Fruit fly (Drosophila melanogaster): ENCODE measurements around the gene CG7906.

Gene CG7906

DNA sequence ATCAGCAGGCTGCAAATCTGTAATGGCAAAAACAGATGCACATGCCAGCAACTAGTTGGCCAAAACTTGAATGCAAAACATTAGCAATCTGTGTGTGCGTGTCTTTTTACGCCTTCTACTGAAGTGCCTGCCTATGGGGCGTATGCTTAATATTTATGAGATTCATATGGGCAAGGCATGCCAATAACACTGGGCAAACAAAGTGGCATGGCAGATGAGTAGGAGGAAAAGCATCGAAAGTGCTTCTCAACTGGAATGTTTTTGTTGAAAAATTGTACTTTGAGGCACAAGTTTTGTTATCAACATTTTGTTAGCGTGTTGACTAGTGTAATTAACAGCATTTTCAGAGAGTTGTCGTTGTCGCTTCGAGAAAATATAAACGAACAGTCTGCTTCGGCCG lies 7.0 kb upstream of the CG7906 start:
- TF ChIP-seq CG6854 (GFP tag; optimal IDR thresholded peaks at IDR 0.05) (no peak), achi (GFP tag; optimal IDR thresholded peaks at IDR 0.05) (no peak), Met (GFP tag; optimal IDR thresholded peaks at IDR 0.05) (no peak), OdsH (GFP tag; optimal IDR thresholded peaks at IDR 0.05) (no peak), CG10631 (GFP tag; optimal IDR thresholded peaks at IDR 0.05) (no peak), Sox14 (GFP tag; optimal IDR thresholded peaks at IDR 0.05) (no peak), CG8632 (GFP tag; optimal IDR thresholded peaks at IDR 0.05) (no peak), Eip75B (GFP tag; optimal IDR thresholded peaks at IDR 0.05) (no peak), CG16779 (tag; optimal IDR thresholded peaks at IDR 0.05) (peak; percentile 5), eg (GFP tag; IDR thresholded peaks at IDR 0.05) (peak; percentile 65; the same call in 2 of the 3 replicates), CG31627 (GFP tag; optimal IDR thresholded peaks at IDR 0.05) (no peak), spab (GFP tag; optimal IDR thresholded peaks at IDR 0.05) (no peak), CG8119 (GFP tag; IDR thresholded peaks at IDR 0.05) (peak; percentile 21; the same call in 2 of the 3 replicates), net (GFP tag; optimal IDR thresholded peaks at IDR 0.05) (peak; percentile 4), CG32006 (GFP tag; optimal IDR thresholded peaks at IDR 0.05) (peak; percentile 36), CG15336 (GFP tag; IDR thresholded peaks at IDR 0.05) (peak; percentile 57), CG3032 (tag; optimal IDR thresholded peaks at IDR 0.05) (no peak), Lpt (GFP tag; optimal IDR thresholded peaks at IDR 0.05) (no peak), CG8319 (GFP tag; optimal IDR thresholded peaks at IDR 0.05) (no peak), Hr4 (GFP tag; optimal IDR thresholded peaks at IDR 0.05) (peak; percentile 12), CG6276 (GFP tag; optimal IDR thresholded peaks at IDR 0.05) (peak; percentile 33), Hr39 (GFP tag; optimal IDR thresholded peaks at IDR 0.05) (no peak), CG6792 (GFP tag; optimal IDR thresholded peaks at IDR 0.05) (no peak), fkh (GFP tag; optimal IDR thresholded peaks at IDR 0.05) (no peak), Blimp-1 (GFP tag; optimal IDR thresholded peaks at IDR 0.05) (no peak)

- TF ChIP-seq vri (GFP tag; optimal IDR thresholded peaks at IDR 0.05) (peak; percentile 35), pdm3 (GFP tag; optimal IDR thresholded peaks at IDR 0.05) (no peak), svp (GFP tag) (peak; percentile 1)
Observed at dm6 chr3L:14233169-14233568, 3.3 kb upstream of the CG7906 start, which contains the start of gene CG7924. Gene CG7924, plus strand, starts transcription at chr3L:14233469.

dm6 chr3L:14235820-14236219 lies 615 bp upstream of the CG7906 start, which contains the start of gene CG34244:
Gene CG34244, minus strand, starts transcription at chr3L:14235941.
- TF ChIP-seq CG4318 (GFP tag; optimal IDR thresholded peaks at IDR 0.05), result no peak
- peak; percentile 85 for TF ChIP-seq Eip78C (GFP tag)
- TF ChIP-seq Met (GFP tag; optimal IDR thresholded peaks at IDR 0.05), result no peak
- no peak for TF ChIP-seq Sox102F (GFP tag; optimal IDR thresholded peaks at IDR 0.05)
- TF ChIP-seq esn (GFP tag; optimal IDR thresholded peaks at IDR 0.05), result peak; percentile 5
- no peak for TF ChIP-seq CG15336 (GFP tag; IDR thresholded peaks at IDR 0.05)
- TF ChIP-seq Hr38 (GFP tag; optimal IDR thresholded peaks at IDR 0.05), result no peak
- TF ChIP-seq achi (GFP tag; optimal IDR thresholded peaks at IDR 0.05), result no peak

DNA sequence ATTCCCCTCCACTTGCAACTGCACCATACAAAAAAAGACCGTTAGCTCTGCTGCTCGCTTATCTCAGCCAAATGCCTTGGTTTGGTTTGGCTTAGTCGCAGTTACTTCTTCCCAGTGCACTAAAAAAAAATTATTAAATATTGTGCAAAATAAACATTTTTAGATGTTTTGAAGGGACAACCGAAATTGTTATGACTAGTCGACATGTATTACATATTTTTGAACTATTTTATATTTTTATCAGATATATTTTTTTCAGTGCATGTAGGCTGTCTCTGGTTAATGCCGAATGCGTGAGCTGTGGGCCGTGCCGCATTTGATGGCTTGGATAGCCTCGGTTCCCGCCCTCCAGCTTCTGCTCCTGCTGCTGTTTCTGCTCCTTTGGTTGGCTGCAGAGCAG lies 2.9 kb downstream of the CG7906 start:
- TF ChIP-seq fkh (GFP tag; optimal IDR thresholded peaks at IDR 0.05), result no peak
- TF ChIP-seq svp (GFP tag), result peak; percentile 85
- TF ChIP-seq CG3919 (GFP tag; optimal IDR thresholded peaks at IDR 0.05), result peak; percentile 66
- TF ChIP-seq CG9139 (GFP tag; optimal IDR thresholded peaks at IDR 0.05), result no peak
- TF ChIP-seq Sox14 (GFP tag; optimal IDR thresholded peaks at IDR 0.05), result peak; percentile 55
- peak; percentile 73 for TF ChIP-seq esn (GFP tag; optimal IDR thresholded peaks at IDR 0.05)
- no peak for TF ChIP-seq CG3032 (tag; optimal IDR thresholded peaks at IDR 0.05)
- peak; percentile 82 for TF ChIP-seq CG6163 (GFP tag; IDR thresholded peaks at IDR 0.05)
- no peak for TF ChIP-seq Blimp-1 (GFP tag; optimal IDR thresholded peaks at IDR 0.05)
- peak; percentile 50 for TF ChIP-seq net (GFP tag; optimal IDR thresholded peaks at IDR 0.05)
- TF ChIP-seq dac (GFP tag; optimal IDR thresholded peaks at IDR 0.05), result peak; percentile 15
- TF ChIP-seq ss (GFP tag; optimal IDR thresholded peaks at IDR 0.05), result peak in 1 of 2 experiments; percentile 63
- no peak for TF ChIP-seq CG8319 (GFP tag; optimal IDR thresholded peaks at IDR 0.05)
- peak; percentile 7 for TF ChIP-seq dsx (GFP tag; optimal IDR thresholded peaks at IDR 0.05; ENCODE audit: poor library complexity, severe bottlenecking)
- peak; percentile 63 for TF ChIP-seq topi (GFP tag; optimal IDR thresholded peaks at IDR 0.05)
- peak; percentile 69 for TF ChIP-seq Hr4 (GFP tag; optimal IDR thresholded peaks at IDR 0.05)
- TF ChIP-seq CG7368 (GFP tag; optimal IDR thresholded peaks at IDR 0.05), result peak; percentile 25
- peak; percentile 49 for TF ChIP-seq Gug (GFP tag; IDR thresholded peaks at IDR 0.05)
- peak; percentile 51 for TF ChIP-seq Ets96B (tag; optimal IDR thresholded peaks at IDR 0.05)
- no peak for TF ChIP-seq CG11762 (GFP tag; optimal IDR thresholded peaks at IDR 0.05; ENCODE audit: insufficient read depth)
- peak; percentile 54 for TF ChIP-seq cyc (GFP tag; optimal IDR thresholded peaks at IDR 0.05)
- TF ChIP-seq Ets21C (GFP tag; optimal IDR thresholded peaks at IDR 0.05), result peak; percentile 25
- peak; percentile 67 for TF ChIP-seq Smox (GFP tag; optimal IDR thresholded peaks at IDR 0.05)
- peak; percentile 42 for TF ChIP-seq Lpt (GFP tag; optimal IDR thresholded peaks at IDR 0.05)
